Worm (Caenorhabditis elegans): ENCODE data around the gene F26F2.13.

DNA sequence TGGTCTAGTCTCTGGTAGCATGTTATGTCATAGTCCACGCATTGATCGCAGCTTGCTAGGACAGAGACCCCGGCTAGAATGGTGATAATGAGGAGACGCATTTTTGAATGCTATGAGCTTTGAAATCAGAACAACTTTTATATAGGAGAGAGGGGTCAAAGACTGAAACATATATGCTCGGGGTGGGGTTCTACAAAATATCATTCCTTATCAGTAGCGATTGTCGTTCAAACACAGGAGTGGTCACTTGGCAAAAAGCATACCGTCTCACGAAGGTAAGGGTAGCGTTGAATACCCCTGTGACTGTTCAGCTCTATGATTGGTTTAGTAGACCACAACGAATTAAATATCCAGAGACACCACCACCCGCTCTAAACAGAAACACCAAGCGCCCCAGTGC, 32.9 kb downstream of the F26F2.13 start, which contains the start of gene F46B3.1:
- TF ChIP-seq ama-1 (optimal IDR thresholded peaks at IDR 0.05) (no peak), ama-1 (GFP tag; optimal IDR thresholded peaks at IDR 0.05) (no peak), mxl-1 (tag; optimal IDR thresholded peaks at IDR 0.05) (no peak), hlh-26 (GFP tag; conservative IDR thresholded peaks at IDR 0.05) (no peak), unc-130 (GFP tag; optimal IDR thresholded peaks at IDR 0.05) (no peak), F57C9.4 (tag; optimal IDR thresholded peaks at IDR 0.05) (no peak)

All from whole organism, young adult.